In genomic region chrIV:11796818-11797217, ce11 we compare ENCODE assay signal across 5 worm cellular contexts.
TF ChIP-seq lines count a peak whose summit lies in the region.

No protein-coding gene starts in this region.

TF ChIP-seq in whole organism, L1 larva, 84 proteins besides CTCF, POLR2A, EP300 and RAD21:
- TF ChIP-seq nhr-76 (tag; optimal IDR thresholded peaks at IDR 0.05; lab: Kevin White, UChicago) (no peak), isw-1 (GFP tag; IDR thresholded peaks at IDR 0.05; lab: Robert Waterston, UW) (no peak), lin-14 (GFP tag; optimal IDR thresholded peaks at IDR 0.05; lab: Kevin White, UChicago) (peak; percentile 13), lin-35 (GFP tag; optimal IDR thresholded peaks at IDR 0.05; lab: Kevin White, UChicago) (no peak), fkh-10 (GFP tag; optimal IDR thresholded peaks at IDR 0.05; lab: Kevin White, UChicago) (peak; percentile 75), tbx-2 (tag; optimal IDR thresholded peaks at IDR 0.05; lab: Kevin White, UChicago) (no peak), mab-9 (GFP tag; IDR thresholded peaks at IDR 0.05; lab: Robert Waterston, UW) (no peak), pag-3 (tag; optimal IDR thresholded peaks at IDR 0.05; lab: Kevin White, UChicago; ENCODE audit: borderline replicate concordance, insufficient read depth) (no peak), ceh-90 (tag; optimal IDR thresholded peaks at IDR 0.05; lab: Kevin White, UChicago) (no peak), nhr-20 (tag; optimal IDR thresholded peaks at IDR 0.05; lab: Kevin White, UChicago) (no peak)

TF ChIP-seq in whole organism, L3 larva, 47 proteins besides CTCF, POLR2A, EP300 and RAD21:
- peak; percentile 75 for TF ChIP-seq fkh-10 (GFP tag; optimal IDR thresholded peaks at IDR 0.05; lab: Kevin White, UChicago)
- TF ChIP-seq ama-1 (optimal IDR thresholded peaks at IDR 0.05; lab: Kevin White, UChicago): no peak

TF ChIP-seq in whole organism, L4 larva, 104 proteins besides CTCF, POLR2A, EP300 and RAD21:
- TF ChIP-seq fkh-10 (GFP tag; optimal IDR thresholded peaks at IDR 0.05; lab: Kevin White, UChicago) (peak; percentile 73), snpc-4 (tag; optimal IDR thresholded peaks at IDR 0.05; lab: Kevin White, UChicago) (no peak), sdz-12 (GFP tag; optimal IDR thresholded peaks at IDR 0.05; lab: Kevin White, UChicago) (no peak), mxl-2 (GFP tag; conservative IDR thresholded peaks at IDR 0.05; lab: Robert Waterston, UW) (no peak), unc-62 (GFP tag; optimal IDR thresholded peaks at IDR 0.05 in 1 of 2; lab: Kevin White, UChicago) (peak in 1 of 2 experiments; percentile 65), unc-62 (tag; optimal IDR thresholded peaks at IDR 0.05; lab: Kevin White, UChicago) (no peak), zfp-2 (tag; optimal IDR thresholded peaks at IDR 0.05; lab: Kevin White, UChicago) (no peak), madf-5 (GFP tag; IDR thresholded peaks at IDR 0.05; lab: Robert Waterston, UW) (no peak)
TF ChIP-seq in whole organism, L4 larva: peak in this region for 2.

TF ChIP-seq in whole organism, late embryonic, 69 proteins besides CTCF, POLR2A, EP300 and RAD21:
- TF ChIP-seq odd-2 (tag; optimal IDR thresholded peaks at IDR 0.05; lab: Kevin White, UChicago): no peak
- peak; percentile 18 for TF ChIP-seq unc-42 (tag; optimal IDR thresholded peaks at IDR 0.05; lab: Kevin White, UChicago)
- TF ChIP-seq C08G9.2 (tag; optimal IDR thresholded peaks at IDR 0.05; lab: Kevin White, UChicago): no peak

TF ChIP-seq in whole organism, mixed stage, embryonic, 35 proteins besides CTCF, POLR2A, EP300 and RAD21:
- TF ChIP-seq ceh-83 (GFP tag; optimal IDR thresholded peaks at IDR 0.05; lab: Kevin White, UChicago) (no peak), elt-3 (tag; optimal IDR thresholded peaks at IDR 0.05; lab: Kevin White, UChicago) (no peak), nhr-28 (tag; optimal IDR thresholded peaks at IDR 0.05; lab: Kevin White, UChicago) (no peak), nhr-2 (tag; optimal IDR thresholded peaks at IDR 0.05; lab: Kevin White, UChicago) (no peak), mab-5 (tag; optimal IDR thresholded peaks at IDR 0.05; lab: Kevin White, UChicago) (no peak), ces-1 (GFP tag; optimal IDR thresholded peaks at IDR 0.05; lab: Kevin White, UChicago) (peak; percentile 60)

Comparison
In these comparisons a context has a peak if more than half of its experiments do, and no peak if none do; other contexts are left out.
1. Of the 29 proteins assayed by ChIP-seq in both whole organism, L4 larva and whole organism, L1 larva: peak only in whole organism, L4 larva: none; only in whole organism, L1 larva: none; in both: fkh-10; in neither: 27; mixed calls (peak in some experiments, not most) for 1.